Fruit fly (Drosophila melanogaster): Measurements from ENCODE around the gene Mur11Da.

DNA sequence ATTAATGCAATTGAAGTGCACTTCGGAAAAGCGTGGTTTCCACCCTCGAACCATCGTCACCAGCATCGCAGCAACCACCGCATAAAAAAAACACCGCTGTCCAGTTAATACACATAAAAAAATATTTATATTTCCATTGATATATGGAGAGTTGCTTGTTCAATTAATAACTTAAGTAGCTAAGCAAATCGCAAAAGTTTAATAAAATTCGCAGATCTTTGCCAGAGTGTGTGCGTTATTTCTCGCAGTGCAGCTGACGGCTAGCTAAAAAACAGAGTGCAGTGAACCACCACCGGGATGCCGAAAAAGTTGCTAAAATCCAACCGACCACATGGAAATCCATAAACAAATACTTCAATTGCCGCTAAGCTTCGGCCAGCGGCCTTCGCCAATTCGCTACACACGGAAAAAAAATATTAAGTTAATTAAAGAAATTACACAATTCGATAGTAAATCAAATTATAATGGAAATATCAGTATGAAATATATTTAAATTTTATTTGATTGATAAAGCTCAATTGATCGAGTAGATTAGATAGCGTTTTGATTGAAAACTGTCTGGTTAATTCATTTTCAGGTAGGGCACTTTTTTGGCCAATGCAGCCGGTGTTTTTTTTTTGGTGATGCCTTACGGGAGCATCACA, 44.3 kb upstream of the Mur11Da start:
- TF ChIP-seq CG3919 (GFP tag; optimal IDR thresholded peaks at IDR 0.05), result no peak
- TF ChIP-seq pdm3 (GFP tag; optimal IDR thresholded peaks at IDR 0.05), result peak; percentile 3
- no peak for TF ChIP-seq Eip93F (GFP tag; optimal IDR thresholded peaks at IDR 0.05)
- TF ChIP-seq CG32006 (GFP tag; optimal IDR thresholded peaks at IDR 0.05), result no peak
- no peak for TF ChIP-seq OdsH (GFP tag; optimal IDR thresholded peaks at IDR 0.05)
- TF ChIP-seq spab (GFP tag; optimal IDR thresholded peaks at IDR 0.05), result no peak
- no peak for TF ChIP-seq CG11294 (GFP tag; IDR thresholded peaks at IDR 0.05)
- TF ChIP-seq Eip78C (GFP tag), result peak; percentile 74
- no peak for TF ChIP-seq CG16779 (tag; optimal IDR thresholded peaks at IDR 0.05)
- no peak for TF ChIP-seq CG10669 (GFP tag; optimal IDR thresholded peaks at IDR 0.05)

Data from whole organism, prepupa.